Fruit fly (Drosophila melanogaster) ovary, adult (tissue): ENCODE measurements around the gene mthl5.

ENCODE experiments used
- CG17801 ChIP-seq: fragments of 200-800 bp; optimal IDR thresholded peaks from 2 replicates; lab custom pipeline; 2019; ENCODE audit warnings: missing biosample characterization, mild to moderate bottlenecking, missing genetic modification characterization, moderate library complexity; ENCODE audit not compliant: partially characterized antibody

Gene mthl5

dm6 chr3R:11887114-11888037 is at the start of gene mthl5:
Gene mthl5 (minus strand): TSS chr3R:11887168.
- TF ChIP-seq CG17801 = peak; percentile 59

- TF ChIP-seq CG17801 = no peak
Measured at dm6 chr3R:11933903-11934302, 46.9 kb upstream of the mthl5 start.

DNA sequence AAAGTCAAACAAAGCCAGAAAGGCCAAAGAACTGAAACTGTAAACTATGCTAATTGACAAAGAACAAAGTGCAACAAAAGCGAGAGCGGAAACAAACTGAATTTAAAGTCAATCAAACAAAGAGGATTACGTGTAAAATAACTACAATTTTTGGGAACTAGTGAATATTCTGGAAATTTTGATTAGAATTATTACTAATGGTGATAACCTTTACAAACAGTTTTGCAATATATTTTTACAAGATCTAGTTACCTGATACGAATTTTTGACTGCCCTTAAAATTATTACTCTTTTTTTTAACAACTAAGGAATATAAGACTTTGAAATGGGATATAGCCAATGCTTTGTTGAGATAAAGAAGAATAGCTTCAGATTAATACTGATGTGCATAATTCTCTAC is 44.0 kb upstream of the mthl5 start, which contains the start of gene CG14731:
CG14731 (plus strand) TSS at position 301 of the 400 bp plus-strand sequence.
- no peak for TF ChIP-seq CG17801

DNA sequence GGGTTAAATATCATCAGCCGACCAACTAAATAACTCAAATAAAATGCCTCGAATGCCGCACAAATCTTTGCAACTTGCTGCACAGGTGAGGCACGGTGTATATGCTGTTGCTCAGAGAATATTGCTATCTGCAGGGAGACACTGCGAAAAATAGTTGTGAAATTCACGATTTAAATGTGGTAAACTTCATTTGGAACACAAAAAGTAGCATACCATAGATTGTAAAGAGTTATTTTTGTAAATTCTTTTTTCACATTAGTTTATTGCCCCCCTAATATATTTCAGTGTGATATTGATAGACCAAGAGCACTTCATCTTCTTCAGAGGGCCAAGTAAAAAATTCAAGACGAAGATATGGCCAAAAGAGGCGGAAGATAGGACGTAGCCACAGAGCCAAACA is 33.6 kb upstream of the mthl5 start:
- no peak for TF ChIP-seq CG17801

DNA sequence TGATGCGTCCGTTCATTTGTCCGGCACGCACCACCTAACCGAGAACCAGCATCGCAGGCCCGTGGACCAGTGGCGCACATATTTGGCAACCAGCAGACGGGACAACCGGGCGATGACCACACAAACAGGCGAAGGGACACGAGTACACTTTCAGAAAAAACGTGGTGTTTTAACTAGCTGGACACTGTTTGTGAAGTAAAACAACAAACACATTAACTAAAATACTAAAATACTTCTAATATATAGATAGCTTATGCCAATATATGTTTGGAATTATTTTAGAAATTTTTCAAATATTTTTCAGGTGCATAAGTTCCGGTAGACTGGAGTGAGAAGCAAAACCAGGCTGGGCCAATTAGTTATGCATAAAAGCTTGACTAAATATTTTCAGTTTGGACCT is 15.9 kb upstream of the mthl5 start:
- no peak for TF ChIP-seq CG17801

dm6 chr3R:11897282-11897681 is 10.3 kb upstream of the mthl5 start, which contains the start of gene CG34307:
Gene CG34307 (plus strand): TSS chr3R:11897582.
- no peak for TF ChIP-seq CG17801

DNA sequence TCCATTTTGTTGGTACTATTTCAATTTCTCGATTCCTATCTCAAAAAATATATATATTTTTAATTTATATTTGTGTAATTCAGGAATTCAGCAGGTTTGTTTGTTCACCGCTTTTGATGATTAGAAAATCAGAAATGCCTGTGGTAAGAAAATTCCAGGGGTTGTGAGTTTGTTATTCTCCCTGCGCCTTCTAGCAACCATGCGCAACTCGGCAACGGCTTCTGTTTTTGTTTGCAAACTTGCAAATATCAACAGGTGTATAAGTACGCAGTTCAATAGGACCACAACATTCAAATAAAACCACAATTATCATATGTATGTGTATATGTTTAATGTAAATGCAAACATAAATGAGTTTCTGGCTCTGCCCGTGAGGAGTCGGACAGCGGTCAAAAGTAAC is 6.2 kb upstream of the mthl5 start, which contains the start of gene Dnali1:
Dnali1 (minus strand) TSS at position 101 of the 400 bp plus-strand sequence.
- no peak for TF ChIP-seq CG17801

DNA sequence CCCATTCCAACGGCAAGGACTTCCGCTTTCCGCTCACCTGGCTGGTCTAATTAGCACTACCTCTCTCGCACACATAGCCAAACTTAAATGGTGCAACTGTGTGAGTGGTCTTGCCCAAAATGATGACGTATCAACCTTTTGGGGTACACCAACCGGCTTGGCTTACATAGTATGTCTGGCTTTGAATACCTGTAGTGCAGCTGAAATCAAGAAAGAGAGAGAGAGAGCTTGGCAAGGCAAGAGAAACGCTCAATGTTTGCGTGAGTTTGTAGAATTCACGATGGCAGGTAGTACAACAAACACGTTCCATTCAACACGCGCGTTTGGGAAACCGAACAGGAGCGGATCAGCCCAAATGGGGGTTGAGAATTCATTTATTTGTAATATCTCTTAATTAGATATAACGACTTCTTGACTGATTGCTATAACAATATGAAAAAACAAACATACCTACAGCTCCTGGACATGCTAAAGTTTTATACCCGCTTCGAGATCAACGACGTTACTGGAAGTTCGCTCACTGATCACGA is 1.1 kb upstream of the mthl5 start:
- peak; percentile 17 for TF ChIP-seq CG17801

dm6 chr3R:11883129-11883528 is 3.8 kb downstream of the mthl5 start:
- TF ChIP-seq CG17801 = no peak

DNA sequence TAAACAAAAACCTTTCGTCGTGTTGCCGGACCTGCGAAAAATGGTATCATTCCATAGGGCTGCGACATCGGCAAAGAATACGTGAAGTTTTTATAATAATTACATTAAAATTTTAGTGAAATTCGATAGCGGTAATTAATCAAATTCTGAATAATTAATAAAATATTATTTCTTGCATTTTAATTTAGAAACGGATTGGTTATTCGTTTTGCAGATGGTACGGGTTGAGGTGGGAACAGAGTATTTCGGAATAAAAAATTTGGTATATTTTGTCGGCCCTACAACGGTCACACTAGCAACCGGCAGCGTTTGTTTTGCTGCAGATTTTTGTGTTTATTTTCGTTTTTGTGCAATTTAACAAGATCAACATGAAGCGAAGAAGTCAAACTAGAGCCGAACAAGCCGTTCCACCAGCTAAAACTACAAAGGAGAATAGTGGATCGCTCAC is 4.4 kb downstream of the mthl5 start, which contains the start of the genes CG6962 and CG31368:
CG6962 (minus strand) TSS at position 29 of the 448 bp plus-strand sequence.
CG31368 (plus strand) TSS at position 285 of the 448 bp plus-strand sequence.
- peak; percentile 60 for TF ChIP-seq CG17801

DNA sequence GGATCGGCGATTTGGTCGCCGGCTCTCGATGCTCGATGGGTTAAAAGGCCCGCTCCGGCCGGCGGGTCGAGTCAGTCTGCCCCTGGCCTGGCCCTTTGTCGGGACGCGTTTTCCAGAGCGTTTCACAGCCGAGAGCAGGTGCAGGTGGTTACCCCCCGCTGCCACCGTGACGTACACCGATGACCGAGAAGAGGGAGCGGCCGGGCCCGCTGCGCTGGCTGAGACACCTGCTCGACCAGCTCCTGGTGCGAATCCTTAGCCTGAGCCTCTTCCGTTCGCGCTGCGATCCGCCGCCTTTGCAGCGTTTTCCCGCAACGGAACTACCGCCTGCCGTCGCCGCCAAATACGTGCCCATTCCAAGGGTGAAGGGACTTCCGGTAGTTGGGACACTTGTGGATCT is 9.8 kb downstream of the mthl5 start, which contains the start of gene sad:
sad (plus strand) TSS at position 74 of the 400 bp plus-strand sequence.
- TF ChIP-seq CG17801 = no peak

dm6 chr3R:11876750-11877149 is 10.2 kb downstream of the mthl5 start:
- TF ChIP-seq CG17801 = peak; percentile 10

DNA sequence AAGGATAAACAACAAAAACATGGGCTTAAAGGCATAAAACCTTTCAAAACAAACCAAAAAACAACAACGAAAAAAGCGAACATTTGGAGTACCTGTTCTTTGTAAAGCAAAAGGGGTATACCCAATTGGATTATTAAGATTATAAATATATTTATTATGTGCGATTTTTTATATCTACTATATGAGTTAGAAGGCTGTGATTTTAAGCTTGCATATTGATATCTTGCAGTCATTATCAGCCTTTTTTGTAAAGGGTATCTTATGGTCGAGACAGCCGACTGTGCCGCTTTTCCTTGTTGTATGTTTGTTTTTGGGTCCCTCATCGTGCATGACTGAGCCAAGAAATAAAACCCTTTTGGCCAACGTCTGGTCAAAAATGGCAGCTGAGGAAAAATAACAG is 14.3 kb downstream of the mthl5 start:
- TF ChIP-seq CG17801 = no peak

DNA sequence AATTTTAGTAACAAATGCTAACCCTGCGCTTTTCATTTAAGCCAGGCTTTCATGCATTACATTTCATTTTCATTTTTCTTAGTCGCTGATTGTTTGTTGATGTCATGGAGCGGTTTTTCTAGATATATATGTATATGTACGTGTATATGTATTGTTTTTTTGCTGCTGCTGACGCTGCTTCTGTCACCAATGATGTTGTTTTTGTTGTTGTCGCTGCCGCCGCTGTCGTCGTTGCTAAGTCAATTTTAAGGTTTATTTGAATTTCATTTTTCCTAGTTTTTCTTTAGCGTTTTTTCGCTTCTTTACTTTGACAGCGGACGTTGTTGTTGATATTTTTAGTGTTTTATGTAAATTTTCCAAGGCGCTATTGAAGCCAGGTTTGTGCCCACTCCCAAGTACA is 16.8 kb downstream of the mthl5 start:
- TF ChIP-seq CG17801 = no peak

dm6 chr3R:11869675-11870074 is 17.3 kb downstream of the mthl5 start:
- TF ChIP-seq CG17801 = no peak

- no peak for TF ChIP-seq CG17801
Measured at dm6 chr3R:11869169-11869568, 17.8 kb downstream of the mthl5 start, which contains the start of gene CG6959. Gene CG6959 (minus strand): TSS chr3R:11869460.

- TF ChIP-seq CG17801 = no peak
Measured at dm6 chr3R:11868562-11868961, 18.4 kb downstream of the mthl5 start.
